Worm (Caenorhabditis elegans): ENCODE measurements around the gene dmsr-5.

ce11 chrIII:11002808-11003207 lies 7.8 kb upstream of the dmsr-5 start:
- TF ChIP-seq unc-62 (GFP tag; optimal IDR thresholded peaks at IDR 0.05) (no peak), F52B5.7 (tag; optimal IDR thresholded peaks at IDR 0.05) (no peak), lir-1 (GFP tag; conservative IDR thresholded peaks at IDR 0.05) (no peak)

Measured in whole organism, young adult.